Worm (Caenorhabditis elegans) whole organism, L1 larva: Measurements from ENCODE around the gene C06A1.7.

Source experiments
- Y116A8C.19 ChIP-seq: sonication (generic microtip); optimal IDR thresholded peaks from 2 replicates; lab custom pipeline; 2016; ENCODE audit warnings: missing compliant biosample characterization, missing genetic modification characterization, borderline replicate concordance
- aha-1 ChIP-seq: fragments of 150-350 bp; optimal IDR thresholded peaks from 2 replicates; lab custom pipeline; 2014; ENCODE audit warnings: missing biosample characterization, missing genetic modification characterization
- alr-1 ChIP-seq: fragments of 200-800 bp; sonication (Bioruptor generic); optimal IDR thresholded peaks from 2 replicates; lab custom pipeline; 2018; ENCODE audit warnings: borderline replicate concordance, mild to moderate bottlenecking, missing genetic modification characterization, missing compliant biosample characterization
- ceh-90 ChIP-seq: sonication (generic microtip); optimal IDR thresholded peaks from 2 replicates; lab custom pipeline; 2016; ENCODE audit warnings: missing genetic modification characterization, missing compliant biosample characterization
- dpl-1 ChIP-seq, 3 experiments: fragments of 150-350 bp in 2 of 3; sonication (generic microtip) in 1 of 3; optimal IDR thresholded peaks; 2 replicates each; lab custom pipeline; 2014 to 2017; ENCODE audit warnings: missing biosample characterization in 3 of 3, missing genetic modification characterization in 3 of 3, missing genetic modification reagents in 3 of 3
- efl-1 ChIP-seq, 4 experiments: fragments of 150-350 bp; optimal IDR thresholded peaks in 3 of 4; peaks in 1 of 4; 1 replicate in 1 of 4; 2 replicates in 3 of 4; lab custom pipeline; 2014; ENCODE audit warnings: missing biosample characterization in 2 of 4, missing genetic modification characterization in 2 of 4, missing genetic modification reagents in 2 of 4
- efl-3 ChIP-seq: fragments of 200-800 bp; sonication (Bioruptor generic); optimal IDR thresholded peaks from 2 replicates; lab custom pipeline; 2018; ENCODE audit warnings: mild to moderate bottlenecking, missing genetic modification characterization, missing compliant biosample characterization
- elt-3 ChIP-seq, 6 experiments: fragments of 150-350 bp in 1 of 6; sonication (generic microtip); optimal IDR thresholded peaks; 2 replicates each; lab custom pipeline; 2017 to 2018; ENCODE audit warnings: missing biosample characterization in 6 of 6, missing genetic modification characterization in 6 of 6, inconsistent platforms in 1 of 6
- ets-5 ChIP-seq: fragments of 200-800 bp; sonication (Bioruptor generic); IDR thresholded peaks from 2 replicates; pipeline ENCODE4 v1.3.6; 2022; ENCODE audit warnings: missing genetic modification characterization, missing compliant biosample characterization
- fkh-4 ChIP-seq: sonication (generic microtip); optimal IDR thresholded peaks from 2 replicates; lab custom pipeline; 2016; ENCODE audit warnings: missing compliant biosample characterization, missing genetic modification characterization, borderline replicate concordance
- fos-1 ChIP-seq: fragments of 150-350 bp; optimal IDR thresholded peaks from 2 replicates; lab custom pipeline; 2014; ENCODE audit warnings: missing biosample characterization, missing genetic modification characterization
- isw-1 ChIP-seq: fragments of 200-800 bp; sonication (Bioruptor generic); IDR thresholded peaks from 2 replicates; pipeline ENCODE4 v1.3.6; 2022; ENCODE audit warnings: missing genetic modification characterization, missing compliant biosample characterization
- jun-1 ChIP-seq: fragments of 150-350 bp; optimal IDR thresholded peaks from 2 replicates; lab custom pipeline; 2014; ENCODE audit warnings: missing biosample characterization, missing genetic modification reagents, missing genetic modification characterization
- lin-13 ChIP-seq: fragments of 150-350 bp; optimal IDR thresholded peaks from 2 replicates; lab custom pipeline; 2014; ENCODE audit warnings: missing biosample characterization, missing genetic modification reagents, missing genetic modification characterization
- lin-14 ChIP-seq: fragments of 200-800 bp; sonication (Bioruptor generic); optimal IDR thresholded peaks from 2 replicates; lab custom pipeline; 2018; ENCODE audit warnings: mild to moderate bottlenecking, missing genetic modification characterization, moderate library complexity, missing compliant biosample characterization
- lin-15B ChIP-seq: fragments of 150-350 bp; sonication (generic microtip); optimal IDR thresholded peaks from 3 replicates; lab custom pipeline; 2014; ENCODE audit warnings: missing biosample characterization, missing genetic modification characterization
- lin-35 ChIP-seq, 2 experiments: fragments of 150-350 bp; optimal IDR thresholded peaks; 2 replicates each; lab custom pipeline; 2014; ENCODE audit warnings: missing biosample characterization in 2 of 2, missing genetic modification characterization in 2 of 2, missing genetic modification reagents in 2 of 2
- lin-39 ChIP-seq: fragments of 150-350 bp; optimal IDR thresholded peaks from 2 replicates; lab custom pipeline; 2014; ENCODE audit warnings: missing biosample characterization, missing genetic modification reagents, missing genetic modification characterization
- lir-3 ChIP-seq: sonication (generic microtip); optimal IDR thresholded peaks from 2 replicates; lab custom pipeline; 2016; ENCODE audit warnings: mild to moderate bottlenecking, missing genetic modification characterization, moderate library complexity, missing compliant biosample characterization; ENCODE audit not compliant: poor library complexity
- mab-9 ChIP-seq: fragments of 200-800 bp; sonication (Bioruptor generic); IDR thresholded peaks from 2 replicates; pipeline ENCODE4 v1.3.6; 2022; ENCODE audit warnings: missing genetic modification reagents, missing genetic modification characterization, missing compliant biosample characterization
- mef-2 ChIP-seq: fragments of 150-350 bp; optimal IDR thresholded peaks from 2 replicates; lab custom pipeline; 2014; ENCODE audit warnings: missing biosample characterization, missing genetic modification characterization
- nhr-11 ChIP-seq: fragments of 150-350 bp; optimal IDR thresholded peaks from 2 replicates; lab custom pipeline; 2014; ENCODE audit warnings: missing biosample characterization, missing genetic modification characterization
- nhr-12 ChIP-seq: sonication (generic microtip); optimal IDR thresholded peaks from 2 replicates; lab custom pipeline; 2017; ENCODE audit warnings: missing biosample characterization, missing genetic modification characterization
- nhr-20 ChIP-seq: sonication (generic microtip); optimal IDR thresholded peaks from 2 replicates; lab custom pipeline; 2016; ENCODE audit warnings: mild to moderate bottlenecking, missing genetic modification characterization, missing compliant biosample characterization
- nhr-71 ChIP-seq: sonication (generic microtip); optimal IDR thresholded peaks from 2 replicates; lab custom pipeline; 2016; ENCODE audit warnings: mild to moderate bottlenecking, missing genetic modification characterization, moderate library complexity, missing compliant biosample characterization
- nhr-84 ChIP-seq: sonication (generic microtip); optimal IDR thresholded peaks from 2 replicates; lab custom pipeline; 2017; ENCODE audit warnings: missing biosample characterization, missing genetic modification characterization
- pag-3 ChIP-seq: sonication (generic microtip); optimal IDR thresholded peaks from 2 replicates; lab custom pipeline; 2017; ENCODE audit warnings: missing genetic modification characterization, mild to moderate bottlenecking, missing compliant biosample characterization, antibody characterized with exemption, borderline replicate concordance; ENCODE audit not compliant: insufficient read depth
- pax-3 ChIP-seq: fragments of 200-800 bp; sonication (Bioruptor generic); optimal IDR thresholded peaks from 2 replicates; lab custom pipeline; 2018; ENCODE audit warnings: mild to moderate bottlenecking, missing genetic modification characterization, moderate library complexity, missing compliant biosample characterization
- pqm-1 ChIP-seq: sonication (generic microtip); optimal IDR thresholded peaks from 3 replicates; lab custom pipeline; 2017; ENCODE audit warnings: missing biosample characterization, missing genetic modification characterization
- rnt-1 ChIP-seq: sonication (generic microtip); optimal IDR thresholded peaks from 2 replicates; lab custom pipeline; 2016; ENCODE audit warnings: mild to moderate bottlenecking, missing genetic modification characterization, moderate library complexity, missing compliant biosample characterization
- snpc-4 ChIP-seq: fragments of 150-350 bp; optimal IDR thresholded peaks from 2 replicates; lab custom pipeline; 2014; ENCODE audit warnings: missing biosample characterization, missing genetic modification characterization
- sox-4 ChIP-seq: sonication (generic microtip); optimal IDR thresholded peaks from 2 replicates; lab custom pipeline; 2016; ENCODE audit warnings: missing genetic modification characterization, missing compliant biosample characterization
- sup-37 ChIP-seq: fragments of 200-800 bp; sonication (Bioruptor generic); optimal IDR thresholded peaks from 2 replicates; lab custom pipeline; 2018; ENCODE audit warnings: mild to moderate bottlenecking, missing genetic modification characterization, missing compliant biosample characterization
- swsn-7 ChIP-seq: sonication (generic microtip); optimal IDR thresholded peaks from 2 replicates; lab custom pipeline; 2016; ENCODE audit warnings: missing genetic modification characterization, missing compliant biosample characterization
- tbx-2 ChIP-seq: sonication (generic microtip); optimal IDR thresholded peaks from 2 replicates; lab custom pipeline; 2016; ENCODE audit warnings: missing genetic modification characterization, missing compliant biosample characterization
- tlp-1 ChIP-seq: fragments of 150-350 bp; optimal IDR thresholded peaks from 2 replicates; lab custom pipeline; 2014; ENCODE audit warnings: missing biosample characterization, missing genetic modification characterization
- unc-130 ChIP-seq: fragments of 150-350 bp; optimal IDR thresholded peaks from 2 replicates; lab custom pipeline; 2017; ENCODE audit warnings: missing biosample characterization, missing genetic modification characterization, inconsistent platforms
- unc-62 ChIP-seq: fragments of 150-350 bp; optimal IDR thresholded peaks from 2 replicates; lab custom pipeline; 2014; ENCODE audit warnings: missing biosample characterization, missing genetic modification reagents, missing genetic modification characterization

Gene C06A1.7

DNA sequence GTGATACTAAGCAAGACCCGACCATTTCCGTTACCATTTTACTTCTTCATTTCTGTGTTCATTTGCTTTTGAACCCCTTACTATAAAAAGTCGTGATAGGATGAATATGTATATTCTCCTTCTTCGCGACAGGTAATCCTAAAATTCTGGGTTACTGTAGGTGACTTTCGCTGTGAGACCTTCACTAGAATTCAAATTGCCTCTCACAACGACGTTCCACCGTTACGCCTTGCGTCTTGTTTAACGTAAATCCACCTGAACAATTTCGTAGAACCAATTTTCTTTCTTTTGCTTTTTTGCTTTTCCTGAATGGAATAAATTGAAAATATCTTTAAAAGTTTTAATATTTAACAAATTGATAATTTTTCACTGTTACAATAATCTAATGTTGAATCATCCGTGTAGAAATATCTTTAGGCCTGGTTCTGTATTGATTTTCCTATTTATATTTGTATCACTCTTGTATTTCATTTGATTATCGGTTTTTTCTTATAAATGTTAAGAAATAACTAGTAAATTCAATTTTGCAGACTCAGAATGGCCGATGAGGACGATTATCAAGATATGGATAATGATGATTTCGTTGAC lies 14.2 kb downstream of the C06A1.7 start, which contains the start of gene rpb-6 (continued):
- TF ChIP-seq elt-3 (tag; optimal IDR thresholded peaks at IDR 0.05; lab: Kevin White, UChicago): peak in 1 of 6 experiments; percentile 2
- no peak for TF ChIP-seq sup-37 (GFP tag; lab: Kevin White, UChicago)
- TF ChIP-seq Y116A8C.19 (tag; lab: Kevin White, UChicago): no peak
- peak; percentile 73 to 94 for TF ChIP-seq lin-35 (GFP tag; optimal IDR thresholded peaks at IDR 0.05; lab: Kevin White, UChicago)
- TF ChIP-seq fkh-4 (tag; lab: Kevin White, UChicago): no peak
- TF ChIP-seq, all 84 proteins: peak for 15

DNA sequence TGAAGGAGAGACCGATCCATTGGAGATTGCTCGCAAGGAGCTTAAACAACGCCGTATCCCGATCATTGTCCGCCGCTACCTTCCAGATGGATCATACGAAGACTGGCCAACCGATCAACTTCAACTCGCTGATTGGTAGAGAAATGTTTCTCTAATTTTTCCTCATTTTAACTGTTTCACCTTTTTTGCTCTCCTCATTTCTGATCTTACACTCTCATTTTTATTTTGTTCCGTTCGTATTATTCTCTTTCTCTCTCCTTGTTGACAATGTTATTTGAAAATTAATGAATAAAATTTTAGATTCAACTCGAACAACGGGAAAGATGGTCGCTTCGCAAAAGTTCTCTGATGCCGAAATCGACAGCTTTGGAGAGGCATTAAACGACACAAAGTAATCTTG lies 15.0 kb downstream of the C06A1.7 start, which contains the start of gene dohh-1:
Gene dohh-1, plus strand, starts transcription at position 301 of the 400 bp plus-strand sequence.
- TF ChIP-seq pax-3 (tag; lab: Kevin White, UChicago): no peak
- no peak for TF ChIP-seq efl-3 (GFP tag; lab: Kevin White, UChicago)
- no peak for TF ChIP-seq efl-1 (optimal IDR thresholded peaks at IDR 0.05; lab: Kevin White, UChicago)
- TF ChIP-seq efl-1 (GFP tag; optimal IDR thresholded peaks at IDR 0.05 in 1 of 2; lab: Kevin White, UChicago): peak in 1 of 2 experiments; percentile 14
- no peak for TF ChIP-seq pag-3 (tag; lab: Kevin White, UChicago)
- no peak for TF ChIP-seq nhr-11

ce11 chrII:10580833-10581232 lies 16.1 kb downstream of the C06A1.7 start, which contains the start of gene dap-3:
TSS of gene dap-3 (plus strand) at chrII:10581133.
- no peak for TF ChIP-seq swsn-7 (tag; lab: Kevin White, UChicago)
- no peak for TF ChIP-seq jun-1

ce11 chrII:10582318-10582717 lies 17.6 kb downstream of the C06A1.7 start, which contains the start of gene mrps-22:
TSS of gene mrps-22 (plus strand) at chrII:10582618.
- TF ChIP-seq nhr-84: no peak
- TF ChIP-seq lir-3 (tag; lab: Kevin White, UChicago): no peak
- TF ChIP-seq tbx-2 (tag; lab: Kevin White, UChicago): no peak
- no peak for TF ChIP-seq mab-9 (GFP tag; lab: Robert Waterston, UW)
- TF ChIP-seq nhr-20 (tag; lab: Kevin White, UChicago): no peak
- no peak for TF ChIP-seq nhr-12
- TF ChIP-seq swsn-7 (tag; lab: Kevin White, UChicago): no peak
- TF ChIP-seq lin-39: no peak
- no peak for TF ChIP-seq fos-1
- TF ChIP-seq aha-1 (tag; lab: Kevin White, UChicago): no peak
- TF ChIP-seq lin-15B: no peak
- no peak for TF ChIP-seq dpl-1 (GFP tag; optimal IDR thresholded peaks at IDR 0.05; lab: Kevin White, UChicago)
- TF ChIP-seq mef-2 (tag; lab: Kevin White, UChicago): no peak
- TF ChIP-seq pqm-1 (tag; lab: Kevin White, UChicago): no peak
- no peak for TF ChIP-seq sox-4
- no peak for TF ChIP-seq rnt-1
- no peak for TF ChIP-seq sup-37 (GFP tag; lab: Kevin White, UChicago)
- no peak for TF ChIP-seq alr-1 (tag; lab: Kevin White, UChicago)
- TF ChIP-seq isw-1 (GFP tag; lab: Robert Waterston, UW): no peak
- TF ChIP-seq nhr-71: no peak

ce11 chrII:10584036-10584435 lies 19.3 kb downstream of the C06A1.7 start, which contains the start of gene algn-9:
TSS of gene algn-9 (plus strand) at chrII:10584336.
- TF ChIP-seq lin-13 (GFP tag; lab: Kevin White, UChicago) (no peak), Y116A8C.19 (tag; lab: Kevin White, UChicago) (no peak), snpc-4 (tag; lab: Kevin White, UChicago) (no peak), tbx-2 (tag; lab: Kevin White, UChicago) (no peak), unc-130 (tag; lab: Kevin White, UChicago) (no peak), ets-5 (no peak), sox-4 (no peak), ceh-90 (no peak), tlp-1 (tag; lab: Kevin White, UChicago) (no peak), lin-14 (GFP tag; lab: Kevin White, UChicago) (no peak), unc-62 (GFP tag; lab: Kevin White, UChicago) (no peak), rnt-1 (no peak)
